Fruit fly (Drosophila melanogaster) whole organism, embryonic: ENCODE measurements around the gene CG33946.
A peak's percentile ranks its signal among the peaks of the same experiment; 100 is the strongest.

Experiments used
- ATbp ChIP-seq: fragments of 200-800 bp; sonication (Bioruptor generic); optimal IDR thresholded peaks from 2 replicates; lab custom pipeline; 2017; ENCODE audit warnings: missing biosample characterization, mild to moderate bottlenecking, missing genetic modification characterization, missing genetic modification reagents
- Atf3 ChIP-seq: fragments of 200-800 bp; sonication (Bioruptor generic); optimal IDR thresholded peaks from 3 replicates; lab custom pipeline; 2016; ENCODE audit warnings: missing biosample characterization, missing genetic modification characterization
- BtbVII ChIP-seq: fragments of 200-800 bp; sonication (Bioruptor generic); optimal IDR thresholded peaks from 3 replicates; lab custom pipeline; 2017; ENCODE audit warnings: missing biosample characterization, mild to moderate bottlenecking, missing genetic modification characterization
- CG10543 ChIP-seq: fragments of 200-800 bp; sonication (Bioruptor generic); optimal IDR thresholded peaks from 3 replicates; lab custom pipeline; 2017; ENCODE audit warnings: missing biosample characterization, mild to moderate bottlenecking, missing genetic modification characterization, moderate library complexity
- CG11560 ChIP-seq: fragments of 200-800 bp; sonication (Bioruptor generic); IDR thresholded peaks from 3 replicates; pipeline ENCODE4 v1.3.6; 2022; ENCODE audit warnings: missing biosample characterization, missing genetic modification characterization
- CG12236 ChIP-seq: fragments of 200-800 bp; sonication (Bioruptor generic); optimal IDR thresholded peaks from 2 replicates; lab custom pipeline; 2016; ENCODE audit warnings: missing biosample characterization, missing genetic modification characterization
- CG12744 ChIP-seq: fragments of 200-800 bp; sonication (Bioruptor generic); optimal IDR thresholded peaks from 2 replicates; lab custom pipeline; 2016; ENCODE audit warnings: missing biosample characterization, missing genetic modification characterization
- CG12942 ChIP-seq: fragments of 200-800 bp; sonication (Bioruptor generic); optimal IDR thresholded peaks from 3 replicates; lab custom pipeline; 2016; ENCODE audit warnings: missing biosample characterization, missing genetic modification characterization
- CG15514 ChIP-seq: fragments of 200-800 bp; sonication (Bioruptor generic); optimal IDR thresholded peaks from 3 replicates; lab custom pipeline; 2017; ENCODE audit warnings: missing biosample characterization, missing genetic modification characterization, mild to moderate bottlenecking, moderate library complexity, missing genetic modification reagents
- CG16813 ChIP-seq: fragments of 200-800 bp; sonication (Bioruptor generic); IDR thresholded peaks from 3 replicates; pipeline ENCODE4 v1.3.6; 2022; ENCODE audit warnings: missing biosample characterization, missing genetic modification characterization; ENCODE audit not compliant: partially characterized antibody
- CG17912 ChIP-seq: fragments of 200-800 bp; sonication (Bioruptor generic); optimal IDR thresholded peaks from 2 replicates; lab custom pipeline; 2018; ENCODE audit warnings: missing biosample characterization, mild to moderate bottlenecking, missing genetic modification characterization
- CG3163 ChIP-seq: fragments of 200-800 bp; sonication (Bioruptor generic); optimal IDR thresholded peaks from 3 replicates; lab custom pipeline; 2016; ENCODE audit warnings: missing biosample characterization, missing genetic modification characterization
- CG3281 ChIP-seq: fragments of 200-800 bp; sonication (Bioruptor generic); optimal IDR thresholded peaks from 3 replicates; lab custom pipeline; 2017; ENCODE audit warnings: missing biosample characterization, mild to moderate bottlenecking, missing genetic modification characterization
- CG34376 ChIP-seq: fragments of 200-800 bp; sonication (Bioruptor generic); optimal IDR thresholded peaks from 2 replicates; lab custom pipeline; 2018; ENCODE audit warnings: missing biosample characterization, mild to moderate bottlenecking, missing genetic modification characterization
- CG4404 ChIP-seq: fragments of 200-800 bp; sonication (Bioruptor generic); IDR thresholded peaks from 2 replicates; pipeline ENCODE4 v1.3.6; 2022; ENCODE audit warnings: missing biosample characterization, missing genetic modification characterization
- CG6791 ChIP-seq: fragments of 200-800 bp; sonication (Bioruptor generic); IDR thresholded peaks from 3 replicates; pipeline ENCODE4 v1.3.6; 2022; ENCODE audit warnings: missing biosample characterization, missing genetic modification characterization; ENCODE audit not compliant: partially characterized antibody
- CG7786 ChIP-seq: fragments of 200-800 bp; sonication (Bioruptor generic); optimal IDR thresholded peaks from 2 replicates; lab custom pipeline; 2016; ENCODE audit warnings: missing biosample characterization, missing genetic modification characterization
- CG9215 ChIP-seq: fragments of 200-800 bp; sonication (Bioruptor generic); IDR thresholded peaks from 2 replicates; pipeline ENCODE4 v1.3.6; 2022; ENCODE audit warnings: missing biosample characterization, missing genetic modification characterization
- CoRest ChIP-seq: fragments of 200-800 bp; sonication (Bioruptor generic); optimal IDR thresholded peaks from 3 replicates; lab custom pipeline; 2018; ENCODE audit warnings: missing biosample characterization, mild to moderate bottlenecking, missing genetic modification characterization, moderate library complexity
- CrebB ChIP-seq: fragments of 200-800 bp; sonication (Bioruptor generic); optimal IDR thresholded peaks from 3 replicates; lab custom pipeline; 2018; ENCODE audit warnings: missing biosample characterization, mild to moderate bottlenecking, missing genetic modification characterization
- D19A ChIP-seq: fragments of 200-800 bp; optimal IDR thresholded peaks from 3 replicates; lab custom pipeline; 2019; ENCODE audit warnings: missing biosample characterization, mild to moderate bottlenecking, missing genetic modification characterization, moderate library complexity
- Deaf1 ChIP-seq: fragments of 200-800 bp; optimal IDR thresholded peaks from 3 replicates; lab custom pipeline; 2019; ENCODE audit warnings: missing biosample characterization, mild to moderate bottlenecking, missing genetic modification characterization, moderate library complexity
- Doc3 ChIP-seq: fragments of 200-800 bp; sonication (Bioruptor generic); IDR thresholded peaks from 3 replicates; pipeline ENCODE4 v1.3.6; 2022; ENCODE audit warnings: missing biosample characterization, missing genetic modification characterization; ENCODE audit not compliant: partially characterized antibody
- Fer2 ChIP-seq: fragments of 200-800 bp; sonication (Bioruptor generic); optimal IDR thresholded peaks from 2 replicates; lab custom pipeline; 2018; ENCODE audit warnings: missing biosample characterization, mild to moderate bottlenecking, missing genetic modification characterization, moderate library complexity
- Hr3 ChIP-seq: fragments of 200-800 bp; sonication (Bioruptor generic); optimal IDR thresholded peaks from 3 replicates; lab custom pipeline; 2016; ENCODE audit warnings: missing biosample characterization, missing genetic modification characterization
- MESR4 ChIP-seq: fragments of 200-800 bp; sonication (Bioruptor generic); optimal IDR thresholded peaks from 2 replicates; lab custom pipeline; 2018; ENCODE audit warnings: missing biosample characterization, mild to moderate bottlenecking, missing genetic modification characterization, moderate library complexity
- MTF-1 ChIP-seq: fragments of 200-800 bp; sonication (Bioruptor generic); optimal IDR thresholded peaks from 2 replicates; lab custom pipeline; 2018; ENCODE audit warnings: missing biosample characterization, mild to moderate bottlenecking, missing genetic modification characterization, borderline replicate concordance
- Meics ChIP-seq: fragments of 200-800 bp; sonication (Bioruptor generic); optimal IDR thresholded peaks from 2 replicates; lab custom pipeline; 2017; ENCODE audit warnings: missing biosample characterization, mild to moderate bottlenecking, missing genetic modification characterization
- NC2α ChIP-seq: fragments of 200-800 bp; sonication (Bioruptor generic); optimal IDR thresholded peaks from 2 replicates; lab custom pipeline; 2016; ENCODE audit warnings: missing biosample characterization, missing genetic modification characterization
- Oli ChIP-seq: fragments of 200-800 bp; sonication (Bioruptor generic); optimal IDR thresholded peaks from 2 replicates; lab custom pipeline; 2018; ENCODE audit warnings: missing biosample characterization, mild to moderate bottlenecking, missing genetic modification characterization, moderate library complexity
- Sry-β ChIP-seq: fragments of 200-800 bp; sonication (Bioruptor generic); optimal IDR thresholded peaks from 2 replicates; lab custom pipeline; 2018; ENCODE audit warnings: missing biosample characterization, mild to moderate bottlenecking, missing genetic modification characterization, moderate library complexity
- Usf ChIP-seq: fragments of 200-800 bp; sonication (Bioruptor generic); optimal IDR thresholded peaks from 2 replicates; lab custom pipeline; 2017; ENCODE audit warnings: missing genotype, missing biosample characterization, missing genetic modification characterization
- btn ChIP-seq: fragments of 200-800 bp; sonication (Bioruptor generic); optimal IDR thresholded peaks from 2 replicates; lab custom pipeline; 2016; ENCODE audit warnings: missing biosample characterization, missing genetic modification characterization
- chif ChIP-seq, 2 experiments: fragments of 200-800 bp; sonication (Bioruptor generic); optimal IDR thresholded peaks; 3 replicates each; lab custom pipeline; 2016; ENCODE audit warnings: missing biosample characterization in 2 of 2, missing genetic modification characterization in 2 of 2
- ci ChIP-seq: fragments of 200-800 bp; sonication (Bioruptor generic); IDR thresholded peaks from 3 replicates; pipeline ENCODE4 v1.3.6; 2022; ENCODE audit warnings: missing biosample characterization, missing genetic modification characterization
- croc ChIP-seq: fragments of 200-800 bp; sonication (Bioruptor generic); conservative IDR thresholded peaks from 3 replicates; pipeline ENCODE4 v1.3.6; 2022; ENCODE audit warnings: missing biosample characterization, missing genetic modification characterization
- da ChIP-seq: fragments of 200-800 bp; sonication (Bioruptor generic); optimal IDR thresholded peaks from 2 replicates; lab custom pipeline; 2016; ENCODE audit warnings: missing biosample characterization, missing genetic modification characterization
- dan ChIP-seq: fragments of 200-800 bp; sonication (Bioruptor generic); IDR thresholded peaks from 2 replicates; pipeline ENCODE4 v1.3.6; 2022; ENCODE audit warnings: missing biosample characterization, missing genetic modification characterization
- en ChIP-seq: fragments of 200-800 bp; sonication (Bioruptor generic); optimal IDR thresholded peaks from 2 replicates; lab custom pipeline; 2016; ENCODE audit warnings: missing biosample characterization, missing genetic modification characterization
- eve ChIP-seq, 2 experiments: fragments of >200 bp; optimal IDR thresholded peaks; 2 replicates each; lab custom pipeline; 2017; ENCODE audit warnings: missing biosample characterization in 2 of 2, missing genetic modification characterization in 2 of 2
- gcm2 ChIP-seq: fragments of 200-800 bp; sonication (Bioruptor generic); optimal IDR thresholded peaks from 2 replicates; lab custom pipeline; 2016; ENCODE audit warnings: missing biosample characterization, missing genetic modification characterization
- h ChIP-seq: fragments of >200 bp; optimal IDR thresholded peaks from 2 replicates; lab custom pipeline; 2017
- mam ChIP-seq: fragments of 200-800 bp; sonication (Bioruptor generic); optimal IDR thresholded peaks from 3 replicates; lab custom pipeline; 2016; ENCODE audit warnings: missing biosample characterization, missing genetic modification characterization
- mirr ChIP-seq: fragments of 200-800 bp; sonication (Bioruptor generic); optimal IDR thresholded peaks from 3 replicates; lab custom pipeline; 2018; ENCODE audit warnings: missing biosample characterization, mild to moderate bottlenecking, missing genetic modification characterization
- mld ChIP-seq: fragments of 200-800 bp; sonication (Bioruptor generic); IDR thresholded peaks from 3 replicates; pipeline ENCODE4 v1.3.6; 2022; ENCODE audit warnings: missing biosample characterization, missing genetic modification characterization; ENCODE audit not compliant: partially characterized antibody
- nom ChIP-seq: fragments of 200-800 bp; sonication (Bioruptor generic); optimal IDR thresholded peaks from 2 replicates; lab custom pipeline; 2017; ENCODE audit warnings: missing biosample characterization, missing genetic modification characterization, mild to moderate bottlenecking, moderate library complexity, missing genetic modification reagents
- otp ChIP-seq: fragments of 200-800 bp; sonication (Bioruptor generic); IDR thresholded peaks from 3 replicates; pipeline ENCODE4, ENCODE4 v1.3.6; 2022; ENCODE audit warnings: missing biosample characterization, missing genetic modification characterization
- pros ChIP-seq: fragments of 200-800 bp; sonication (Bioruptor generic); optimal IDR thresholded peaks from 3 replicates; lab custom pipeline; 2019; ENCODE audit warnings: missing biosample characterization, mild to moderate bottlenecking, missing genetic modification characterization, moderate library complexity
- repo ChIP-seq: fragments of 200-800 bp; sonication (Bioruptor generic); optimal IDR thresholded peaks from 2 replicates; lab custom pipeline; 2016; ENCODE audit warnings: missing biosample characterization, missing genetic modification characterization
- slbo ChIP-seq: fragments of 200-800 bp; sonication (Bioruptor generic); IDR thresholded peaks from 2 replicates; pipeline ENCODE4 v1.3.6; 2022; ENCODE audit warnings: missing biosample characterization, missing genetic modification characterization
- tup ChIP-seq: fragments of 200-800 bp; sonication (Bioruptor generic); optimal IDR thresholded peaks from 2 replicates; lab custom pipeline; 2016; ENCODE audit warnings: missing biosample characterization, mild to moderate bottlenecking, missing genetic modification characterization, moderate library complexity

CG33946 gene

DNA sequence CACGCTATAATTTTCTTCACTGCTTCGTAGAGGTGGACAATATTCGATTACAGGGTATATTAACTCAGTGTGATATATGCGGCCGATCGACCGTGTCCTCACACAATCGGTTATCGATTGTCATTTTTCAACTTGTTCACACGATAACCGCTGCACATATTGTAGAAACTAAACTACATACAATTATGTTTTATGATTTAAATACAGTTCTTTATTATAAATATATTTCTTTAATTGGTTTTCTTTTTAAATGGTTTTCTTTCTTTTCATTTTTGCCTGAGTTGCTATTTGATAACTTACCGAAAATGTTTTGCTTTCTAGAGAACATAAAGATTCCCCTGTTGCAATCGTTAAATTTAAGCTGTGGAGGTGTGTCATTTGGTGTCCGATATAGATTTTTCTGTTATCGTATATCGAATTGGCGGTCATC is 46.5 kb upstream of the CG33946 start, which contains the start of the genes fmt and CG7376 (continued):
- TF ChIP-seq Doc3 (0 out of 3 replicates have a peak, but pooled peaks have one; percentile 47), CoRest (tag; lab: Kevin White, UChicago) (no peak), h (no peak), CG12744 (GFP tag; lab: Kevin White, UChicago) (no peak), CG6791 (peak; percentile 80), Oli (tag; lab: Kevin White, UChicago) (no peak), MESR4 (no peak), mld (peak; percentile 61; the same call in 2 of the 3 replicates), CG15514 (GFP tag; lab: Kevin White, UChicago) (no peak), ci (GFP tag; lab: Robert Waterston, UW) (no peak), CG12236 (GFP tag; lab: Kevin White, UChicago) (no peak), CrebB (tag; lab: Kevin White, UChicago) (no peak), repo (GFP tag; lab: Kevin White, UChicago) (no peak), NC2α (GFP tag; lab: Kevin White, UChicago) (no peak), CG34376 (GFP tag; lab: Kevin White, UChicago) (no peak), CG11560 (no peak), dan (no peak), otp (GFP tag; lab: Robert Waterston, UW) (no peak), Fer2 (no peak), tup (GFP tag; lab: Kevin White, UChicago) (no peak), en (GFP tag; lab: Kevin White, UChicago) (no peak), ATbp (no peak), CG4404 (GFP tag; lab: Robert Waterston, UW) (no peak), slbo (GFP tag; lab: Robert Waterston, UW) (peak; percentile 61), CG10543 (no peak), gcm2 (GFP tag; lab: Kevin White, UChicago) (no peak), Atf3 (no peak), Deaf1 (tag; lab: Kevin White, UChicago) (no peak), mam (peak; percentile 3), da (GFP tag; lab: Kevin White, UChicago) (no peak), CG7786 (GFP tag; lab: Kevin White, UChicago) (no peak), Sry-β (GFP tag; lab: Kevin White, UChicago) (no peak), CG3281 (GFP tag; lab: Kevin White, UChicago) (no peak), CG12942 (GFP tag; lab: Kevin White, UChicago) (no peak), mirr (GFP tag; lab: Kevin White, UChicago) (no peak), Usf (no peak), CG9215 (GFP tag; lab: Robert Waterston, UW) (no peak), eve (GFP tag; optimal IDR thresholded peaks at IDR 0.05; lab: Kevin White, UChicago) (no peak), CG3163 (GFP tag; lab: Kevin White, UChicago) (no peak), CG16813 (GFP tag; lab: Robert Waterston, UW) (peak; percentile 81), btn (no peak), nom (GFP tag; lab: Kevin White, UChicago) (no peak), BtbVII (GFP tag; lab: Kevin White, UChicago) (no peak), chif (GFP tag; optimal IDR thresholded peaks at IDR 0.05; lab: Kevin White, UChicago) (no peak), MTF-1 (no peak), CG17912 (GFP tag; lab: Kevin White, UChicago) (no peak), croc (GFP tag; lab: Robert Waterston, UW) (no peak), Meics (no peak), D19A (tag; lab: Kevin White, UChicago) (no peak), pros (GFP tag; lab: Kevin White, UChicago) (no peak), Hr3 (GFP tag; lab: Kevin White, UChicago) (peak; percentile 39)
